Worm (Caenorhabditis elegans) whole organism, L4 larva: ENCODE measurements around the gene C42C1.19.

Experiments
- F10B5.3 ChIP-seq: sonication (generic microtip); optimal IDR thresholded peaks from 2 replicates; lab custom pipeline; 2016; ENCODE audit warnings: mild to moderate bottlenecking, missing genetic modification characterization, missing compliant biosample characterization
- F26F4.8 ChIP-seq: fragments of 200-800 bp; sonication (Bioruptor generic); conservative IDR thresholded peaks from 2 replicates; pipeline ENCODE4 v1.3.6; 2022; ENCODE audit warnings: missing genetic modification characterization, missing compliant biosample characterization
- R02D3.7 ChIP-seq: fragments of 150-350 bp; sonication (generic microtip); optimal IDR thresholded peaks from 3 replicates; lab custom pipeline; 2014; ENCODE audit warnings: missing biosample characterization, missing genetic modification characterization
- aha-1 ChIP-seq: fragments of 150-350 bp; peaks from one replicate; lab custom pipeline; 2014; ENCODE audit warnings: missing biosample characterization, missing genetic modification characterization
- aly-2 ChIP-seq: sonication (generic microtip); optimal IDR thresholded peaks from 2 replicates; lab custom pipeline; 2018; ENCODE audit warnings: missing biosample characterization, missing genetic modification characterization
- ama-1 ChIP-seq: fragments of 150-350 bp; optimal IDR thresholded peaks from 2 replicates; lab custom pipeline; 2014; ENCODE audit warnings: inconsistent platforms, mixed read lengths
- attf-4 ChIP-seq: sonication (generic microtip); optimal IDR thresholded peaks from 3 replicates; lab custom pipeline; 2017; ENCODE audit warnings: missing biosample characterization, missing genetic modification characterization
- ceh-28 ChIP-seq: fragments of 150-350 bp; optimal IDR thresholded peaks from 2 replicates; lab custom pipeline; 2014; ENCODE audit warnings: missing biosample characterization, missing genetic modification reagents, missing genetic modification characterization
- ceh-32 ChIP-seq: sonication (generic microtip); optimal IDR thresholded peaks from 2 replicates; lab custom pipeline; 2016; ENCODE audit warnings: mild to moderate bottlenecking, missing genetic modification characterization, missing compliant biosample characterization; ENCODE audit not compliant: poor library complexity
- ceh-62 ChIP-seq: sonication (generic microtip); optimal IDR thresholded peaks from 2 replicates; lab custom pipeline; 2017; ENCODE audit warnings: missing biosample characterization, missing genetic modification characterization
- ceh-82 ChIP-seq: sonication (generic microtip); optimal IDR thresholded peaks from 2 replicates; lab custom pipeline; 2017; ENCODE audit warnings: missing biosample characterization, missing genetic modification characterization
- ctbp-1 ChIP-seq: fragments of 200-800 bp; sonication (Bioruptor generic); IDR thresholded peaks from 2 replicates; pipeline ENCODE4 v1.3.6; 2022; ENCODE audit warnings: missing genetic modification reagents, missing genetic modification characterization, missing compliant biosample characterization
- daf-16 ChIP-seq, 3 experiments: sonication (generic microtip); optimal IDR thresholded peaks; 2 replicates each; lab custom pipeline; 2016 to 2017; ENCODE audit warnings: missing genetic modification characterization in 3 of 3, missing genetic modification reagents in 3 of 3, mild to moderate bottlenecking in 2 of 3, missing compliant biosample characterization in 2 of 3, missing biosample characterization in 1 of 3, moderate library complexity in 1 of 3
- daf-19 ChIP-seq: fragments of 200-800 bp; sonication (Bioruptor generic); conservative IDR thresholded peaks from 2 replicates; pipeline ENCODE4 v1.3.6; 2022; ENCODE audit warnings: missing genetic modification characterization, missing compliant biosample characterization
- dmd-6 ChIP-seq: fragments of 200-800 bp; sonication (Bioruptor generic); IDR thresholded peaks from 2 replicates; pipeline ENCODE4 v1.3.6; 2022; ENCODE audit warnings: missing genetic modification reagents, missing genetic modification characterization, missing compliant biosample characterization
- dmd-8 ChIP-seq: fragments of 200-800 bp; sonication (Bioruptor generic); IDR thresholded peaks from 2 replicates; pipeline ENCODE4 v1.3.6; 2022; ENCODE audit warnings: missing genetic modification characterization, missing compliant biosample characterization
- dmd-9 ChIP-seq: fragments of 200-800 bp; sonication (Bioruptor generic); IDR thresholded peaks from 2 replicates; pipeline ENCODE4 v1.3.6; 2022; ENCODE audit warnings: missing genetic modification reagents, missing genetic modification characterization, missing compliant biosample characterization
- dpl-1 ChIP-seq: fragments of 150-350 bp; optimal IDR thresholded peaks from 2 replicates; lab custom pipeline; 2014; ENCODE audit warnings: missing biosample characterization, missing genetic modification reagents, missing genetic modification characterization
- duxl-1 ChIP-seq: sonication (generic microtip); optimal IDR thresholded peaks from 2 replicates; lab custom pipeline; 2016; ENCODE audit warnings: mild to moderate bottlenecking, missing genetic modification characterization, moderate library complexity, missing compliant biosample characterization; ENCODE audit not compliant: poor library complexity
- dve-1 ChIP-seq: sonication (generic microtip); optimal IDR thresholded peaks from 2 replicates; lab custom pipeline; 2017; ENCODE audit warnings: antibody characterized with exemption, mild to moderate bottlenecking, missing genetic modification characterization, missing compliant biosample characterization; ENCODE audit not compliant: insufficient read depth
- egl-43 ChIP-seq: fragments of 200-800 bp; sonication (Bioruptor generic); IDR thresholded peaks from 2 replicates; pipeline ENCODE4 v1.3.6; 2022; ENCODE audit warnings: missing genetic modification reagents, missing genetic modification characterization, missing compliant biosample characterization
- fkh-10 ChIP-seq: fragments of 150-350 bp; optimal IDR thresholded peaks from 2 replicates; lab custom pipeline; 2014; ENCODE audit warnings: missing biosample characterization, missing genetic modification reagents, missing genetic modification characterization
- fos-1 ChIP-seq: fragments of 150-350 bp; optimal IDR thresholded peaks from 2 replicates; lab custom pipeline; 2014; ENCODE audit warnings: missing biosample characterization, missing genetic modification characterization
- hlh-11 ChIP-seq: fragments of 200-800 bp; sonication (Bioruptor generic); optimal IDR thresholded peaks from 2 replicates; lab custom pipeline; 2018; ENCODE audit warnings: mild to moderate bottlenecking, missing genetic modification characterization, missing compliant biosample characterization
- lin-15B ChIP-seq: fragments of 150-350 bp; sonication (generic microtip); optimal IDR thresholded peaks from 3 replicates; lab custom pipeline; 2014; ENCODE audit warnings: missing biosample characterization, missing genetic modification characterization
- lin-38 ChIP-seq: fragments of 200-800 bp; sonication (Bioruptor generic); IDR thresholded peaks from 2 replicates; pipeline ENCODE4 v1.3.6; 2022; ENCODE audit warnings: missing genetic modification reagents, missing genetic modification characterization, missing compliant biosample characterization
- lin-39 ChIP-seq: fragments of 150-350 bp; optimal IDR thresholded peaks from 2 replicates; lab custom pipeline; 2014; ENCODE audit warnings: missing biosample characterization, missing genetic modification reagents, missing genetic modification characterization
- lir-3 ChIP-seq: sonication (generic microtip); optimal IDR thresholded peaks from 2 replicates; lab custom pipeline; 2016; ENCODE audit warnings: mild to moderate bottlenecking, missing genetic modification characterization, missing compliant biosample characterization
- lsy-2 ChIP-seq, 2 experiments: fragments of 150-350 bp in 1 of 2; sonication (generic microtip) in 1 of 2; optimal IDR thresholded peaks; 2 replicates each; lab custom pipeline; 2014 to 2017; ENCODE audit warnings: missing biosample characterization in 2 of 2, missing genetic modification characterization in 2 of 2
- madf-9 ChIP-seq: fragments of 200-800 bp; sonication (Bioruptor generic); conservative IDR thresholded peaks from 2 replicates; pipeline ENCODE4 v1.3.6; 2022; ENCODE audit warnings: missing genetic modification reagents, missing genetic modification characterization, missing compliant biosample characterization
- mdl-1 ChIP-seq, 2 experiments: fragments of 150-350 bp in 1 of 2; sonication (generic microtip) in 1 of 2; optimal IDR thresholded peaks; 2 replicates each; lab custom pipeline; 2014 to 2017; ENCODE audit warnings: missing biosample characterization in 2 of 2, missing genetic modification characterization in 2 of 2
- nhr-10 ChIP-seq: fragments of 150-350 bp; optimal IDR thresholded peaks from 2 replicates; lab custom pipeline; 2014; ENCODE audit warnings: missing biosample characterization, missing genetic modification characterization
- nhr-111 ChIP-seq: fragments of 200-800 bp; sonication (Bioruptor generic); optimal IDR thresholded peaks from 2 replicates; lab custom pipeline; 2018; ENCODE audit warnings: mild to moderate bottlenecking, missing genetic modification characterization, missing compliant biosample characterization
- nhr-25 ChIP-seq: sonication (generic microtip); optimal IDR thresholded peaks from 2 replicates; lab custom pipeline; 2017; ENCODE audit warnings: missing genetic modification characterization, mild to moderate bottlenecking, missing compliant biosample characterization, antibody characterized with exemption, moderate library complexity, borderline replicate concordance; ENCODE audit not compliant: insufficient read depth
- nhr-28 ChIP-seq: fragments of 150-350 bp; optimal IDR thresholded peaks from 2 replicates; lab custom pipeline; 2014; ENCODE audit warnings: missing biosample characterization, missing genetic modification characterization
- nhr-48 ChIP-seq: sonication (generic microtip); optimal IDR thresholded peaks from 2 replicates; lab custom pipeline; 2016; ENCODE audit warnings: mild to moderate bottlenecking, missing genetic modification characterization, missing compliant biosample characterization
- nhr-6 ChIP-seq: fragments of 150-350 bp; optimal IDR thresholded peaks from 2 replicates; lab custom pipeline; 2014; ENCODE audit warnings: missing biosample characterization, missing genetic modification characterization
- nhr-76 ChIP-seq: fragments of 150-350 bp; optimal IDR thresholded peaks from 2 replicates; lab custom pipeline; 2014; ENCODE audit warnings: missing biosample characterization, missing genetic modification characterization
- nhr-77 ChIP-seq: fragments of 150-350 bp; optimal IDR thresholded peaks from 2 replicates; lab custom pipeline; 2014; ENCODE audit warnings: missing biosample characterization, missing genetic modification characterization
- php-3 ChIP-seq: fragments of 200-800 bp; sonication (Bioruptor generic); IDR thresholded peaks from 2 replicates; pipeline ENCODE4 v1.3.6; 2022; ENCODE audit warnings: missing genetic modification reagents, missing genetic modification characterization, missing compliant biosample characterization
- pqm-1 ChIP-seq: sonication (generic microtip); optimal IDR thresholded peaks from 2 replicates; lab custom pipeline; 2017; ENCODE audit warnings: missing biosample characterization, missing genetic modification characterization
- skn-1 ChIP-seq: fragments of 150-350 bp; optimal IDR thresholded peaks from 2 replicates; lab custom pipeline; 2014; ENCODE audit warnings: missing biosample characterization, missing genetic modification characterization
- tag-97 ChIP-seq: fragments of 200-800 bp; sonication (Bioruptor generic); IDR thresholded peaks from 2 replicates; pipeline ENCODE4 v1.3.6; 2022; ENCODE audit warnings: missing genetic modification characterization, missing compliant biosample characterization
- unc-39 ChIP-seq: sonication (generic microtip); optimal IDR thresholded peaks from 2 replicates; lab custom pipeline; 2017; ENCODE audit warnings: missing biosample characterization, missing genetic modification characterization
- zip-11 ChIP-seq: fragments of 200-800 bp; sonication (Bioruptor generic); IDR thresholded peaks from 2 replicates; pipeline ENCODE4 v1.3.6; 2022; ENCODE audit warnings: missing genetic modification characterization, missing compliant biosample characterization
- zip-2 ChIP-seq: fragments of 150-350 bp; optimal IDR thresholded peaks from 2 replicates; lab custom pipeline; 2014; ENCODE audit warnings: missing biosample characterization, missing genetic modification characterization
- ztf-11 ChIP-seq: fragments of 150-350 bp; optimal IDR thresholded peaks from 2 replicates; lab custom pipeline; 2014; ENCODE audit warnings: missing biosample characterization, missing genetic modification characterization
- ztf-7 ChIP-seq: fragments of 150-350 bp; optimal IDR thresholded peaks from 2 replicates; lab custom pipeline; 2014; ENCODE audit warnings: missing biosample characterization, missing genetic modification characterization

Gene C42C1.19

DNA sequence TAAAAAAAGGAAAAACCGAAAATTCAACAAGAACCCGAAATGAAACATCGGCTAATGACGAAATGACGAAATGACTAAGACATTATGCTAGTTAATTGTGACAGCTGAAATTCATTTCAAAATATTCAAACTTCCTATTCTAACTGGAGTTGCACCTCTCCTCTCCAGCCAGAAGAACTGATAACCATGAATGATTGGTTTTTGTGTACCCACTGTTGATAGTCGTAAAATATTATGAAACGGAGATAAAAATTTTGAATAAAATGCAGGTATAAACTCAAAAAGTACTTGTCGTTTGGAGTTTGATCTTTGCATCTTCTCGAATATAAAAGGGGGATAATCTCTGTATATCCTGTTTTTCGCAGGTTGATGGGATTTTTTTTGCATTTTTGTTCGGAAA, 20.3 kb downstream of the C42C1.19 start:
- peak; percentile 54 for TF ChIP-seq dve-1 (tag; lab: Kevin White, UChicago)
- peak; percentile 66 for TF ChIP-seq php-3
- peak; percentile 20 for TF ChIP-seq hlh-11 (tag; lab: Kevin White, UChicago)
- TF ChIP-seq nhr-28 (tag; lab: Kevin White, UChicago): peak; percentile 76
- no peak for TF ChIP-seq daf-16 (GFP tag; optimal IDR thresholded peaks at IDR 0.05; lab: Kevin White, UChicago)
- peak; percentile 48 for TF ChIP-seq daf-16 (tag; optimal IDR thresholded peaks at IDR 0.05; lab: Kevin White, UChicago)
- no peak for TF ChIP-seq lsy-2 (tag; optimal IDR thresholded peaks at IDR 0.05; lab: Kevin White, UChicago)
- peak; percentile 89 for TF ChIP-seq pqm-1 (tag; lab: Kevin White, UChicago)
- no peak for TF ChIP-seq nhr-6 (tag; lab: Kevin White, UChicago)

- TF ChIP-seq attf-4: no peak
- no peak for TF ChIP-seq ctbp-1
- TF ChIP-seq R02D3.7 (tag; lab: Kevin White, UChicago): no peak
- TF ChIP-seq ceh-28 (tag; lab: Kevin White, UChicago): no peak
- no peak for TF ChIP-seq egl-43 (GFP tag; lab: Robert Waterston, UW)
- no peak for TF ChIP-seq ceh-62 (tag; lab: Kevin White, UChicago)
- no peak for TF ChIP-seq lin-39 (tag; lab: Kevin White, UChicago)
- TF ChIP-seq madf-9 (GFP tag; lab: Robert Waterston, UW): no peak
- no peak for TF ChIP-seq daf-16 (GFP tag; optimal IDR thresholded peaks at IDR 0.05; lab: Kevin White, UChicago)
- TF ChIP-seq daf-16 (tag; optimal IDR thresholded peaks at IDR 0.05; lab: Kevin White, UChicago): peak; percentile 13
- TF ChIP-seq aha-1 (tag; lab: Kevin White, UChicago): no peak
- no peak for TF ChIP-seq ama-1 (lab: Kevin White, UChicago)
- no peak for TF ChIP-seq dmd-8 (GFP tag; lab: Robert Waterston, UW)
- no peak for TF ChIP-seq daf-19 (GFP tag; lab: Robert Waterston, UW)
- TF ChIP-seq mdl-1 (tag; optimal IDR thresholded peaks at IDR 0.05; lab: Kevin White, UChicago): no peak
- no peak for TF ChIP-seq unc-39
- no peak for TF ChIP-seq nhr-28 (tag; lab: Kevin White, UChicago)
- TF ChIP-seq dve-1 (tag; lab: Kevin White, UChicago): peak; percentile 17
- TF ChIP-seq dpl-1 (GFP tag; lab: Kevin White, UChicago): no peak
- no peak for TF ChIP-seq aly-2 (tag; lab: Kevin White, UChicago)
- TF ChIP-seq skn-1 (tag; lab: Kevin White, UChicago): no peak
- no peak for TF ChIP-seq duxl-1
- TF ChIP-seq fos-1: no peak
- TF ChIP-seq nhr-111 (GFP tag; lab: Kevin White, UChicago): no peak
- TF ChIP-seq dmd-6 (GFP tag; lab: Robert Waterston, UW): peak; percentile 41; the same call in 1 of the 2 replicates
- TF ChIP-seq zip-11 (GFP tag; lab: Robert Waterston, UW): no peak
- no peak for TF ChIP-seq dmd-9 (GFP tag; lab: Robert Waterston, UW)
Measured at ce11 chrIV:12304750-12305149, 22.2 kb downstream of the C42C1.19 start.

DNA sequence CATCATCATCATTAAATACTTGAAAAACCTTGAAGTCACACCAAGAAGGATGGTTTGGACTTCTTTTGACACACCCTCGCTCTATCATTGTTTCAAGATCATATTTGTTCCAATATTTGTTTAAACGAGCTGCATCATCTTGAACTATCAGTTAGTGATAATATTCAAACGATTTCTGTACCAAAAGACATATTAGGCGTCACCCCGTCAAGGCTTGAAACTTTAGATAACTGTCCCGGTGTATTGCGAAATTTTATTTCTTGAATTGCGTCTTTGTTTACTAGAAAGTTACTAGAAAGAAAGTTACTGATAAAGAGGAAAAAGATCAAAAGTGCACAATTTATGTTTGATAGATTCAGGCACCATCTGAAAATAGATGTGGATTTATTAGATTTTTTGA, 23.4 kb downstream of the C42C1.19 start:
- TF ChIP-seq fkh-10 (no peak), egl-43 (GFP tag; lab: Robert Waterston, UW) (no peak), lin-38 (GFP tag; lab: Robert Waterston, UW) (no peak), F10B5.3 (tag; lab: Kevin White, UChicago) (no peak), ceh-62 (tag; lab: Kevin White, UChicago) (no peak), ztf-7 (tag; lab: Kevin White, UChicago) (peak; percentile 2), skn-1 (tag; lab: Kevin White, UChicago) (no peak), lin-15B (tag; lab: Kevin White, UChicago) (no peak), F26F4.8 (GFP tag; lab: Robert Waterston, UW) (no peak), unc-39 (no peak), dpl-1 (GFP tag; lab: Kevin White, UChicago) (no peak), dve-1 (tag; lab: Kevin White, UChicago) (peak; percentile 70), tag-97 (GFP tag; lab: Robert Waterston, UW) (no peak), aha-1 (tag; lab: Kevin White, UChicago) (peak; percentile 38), nhr-48 (tag; lab: Kevin White, UChicago) (peak; percentile 22), ceh-32 (no peak), lir-3 (tag; lab: Kevin White, UChicago) (no peak), fos-1 (no peak), ceh-82 (tag; lab: Kevin White, UChicago) (no peak), nhr-77 (tag; lab: Kevin White, UChicago) (no peak), nhr-25 (tag; lab: Kevin White, UChicago) (no peak), zip-2 (tag; lab: Kevin White, UChicago) (no peak), nhr-10 (peak; percentile 14), nhr-76 (tag; lab: Kevin White, UChicago) (no peak), ztf-11 (no peak), duxl-1 (no peak)
